Worm (Caenorhabditis elegans) whole organism, mixed stage, embryonic: ENCODE results near the gene T22D1.3.

Experiments
- M03D4.4 ChIP-seq: sonication (generic microtip); optimal IDR thresholded peaks from 2 replicates; lab custom pipeline; 2017; ENCODE audit warnings: mild to moderate bottlenecking, missing genetic modification characterization, missing compliant biosample characterization
- ceh-39 ChIP-seq: fragments of 150-350 bp; optimal IDR thresholded peaks from 2 replicates; lab custom pipeline; 2014; ENCODE audit warnings: missing biosample characterization, missing genetic modification characterization
- ceh-43 ChIP-seq: fragments of 200-800 bp; sonication (Bioruptor generic); optimal IDR thresholded peaks from 2 replicates; lab custom pipeline; 2018; ENCODE audit warnings: mild to moderate bottlenecking, missing genetic modification characterization, moderate library complexity, missing compliant biosample characterization
- ces-1 ChIP-seq: fragments of 150-350 bp; optimal IDR thresholded peaks from 2 replicates; lab custom pipeline; 2014; ENCODE audit warnings: missing biosample characterization, missing genetic modification reagents, missing genetic modification characterization
- cnd-1 ChIP-seq: fragments of 200-800 bp; sonication (Bioruptor generic); optimal IDR thresholded peaks from 2 replicates; lab custom pipeline; 2018; ENCODE audit warnings: mild to moderate bottlenecking, missing genetic modification characterization, missing compliant biosample characterization
- drap-1 ChIP-seq: fragments of 200-800 bp; sonication (Bioruptor generic); optimal IDR thresholded peaks from 3 replicates; lab custom pipeline; 2018; ENCODE audit warnings: mild to moderate bottlenecking, missing genetic modification characterization, missing compliant biosample characterization
- elt-1 ChIP-seq: sonication (generic microtip); optimal IDR thresholded peaks from 2 replicates; lab custom pipeline; 2017; ENCODE audit warnings: missing genetic modification characterization, mild to moderate bottlenecking, missing compliant biosample characterization, antibody characterized with exemption, moderate library complexity, borderline replicate concordance; ENCODE audit not compliant: insufficient read depth
- flh-1 ChIP-seq: fragments of 200-800 bp; sonication (Bioruptor generic); optimal IDR thresholded peaks from 2 replicates; lab custom pipeline; 2018; ENCODE audit warnings: mild to moderate bottlenecking, missing genetic modification characterization, moderate library complexity, missing compliant biosample characterization
- ham-2 ChIP-seq: fragments of 200-800 bp; sonication (Bioruptor generic); optimal IDR thresholded peaks from 2 replicates; lab custom pipeline; 2018; ENCODE audit warnings: mild to moderate bottlenecking, missing genetic modification characterization, missing compliant biosample characterization
- lin-32 ChIP-seq: fragments of 200-800 bp; sonication (Bioruptor generic); optimal IDR thresholded peaks from 2 replicates; lab custom pipeline; 2018; ENCODE audit warnings: mild to moderate bottlenecking, missing genetic modification characterization, missing compliant biosample characterization
- lsy-2 ChIP-seq: fragments of 150-350 bp; optimal IDR thresholded peaks from 2 replicates; lab custom pipeline; 2014; ENCODE audit warnings: missing biosample characterization, missing genetic modification characterization
- mab-5 ChIP-seq: fragments of 150-350 bp; optimal IDR thresholded peaks from 2 replicates; lab custom pipeline; 2014; ENCODE audit warnings: missing biosample characterization, missing genetic modification characterization
- mep-1 ChIP-seq: fragments of 150-350 bp; optimal IDR thresholded peaks from 2 replicates; lab custom pipeline; 2017; ENCODE audit warnings: missing biosample characterization, missing genetic modification reagents, missing genetic modification characterization, inconsistent platforms
- nhr-12 ChIP-seq: fragments of 150-350 bp; optimal IDR thresholded peaks from 2 replicates; lab custom pipeline; 2014; ENCODE audit warnings: missing biosample characterization, missing genetic modification characterization
- nhr-2 ChIP-seq: fragments of 150-350 bp; optimal IDR thresholded peaks from 2 replicates; lab custom pipeline; 2014; ENCODE audit warnings: missing biosample characterization, missing genetic modification characterization
- nhr-237 ChIP-seq: fragments of 150-350 bp; optimal IDR thresholded peaks from 2 replicates; lab custom pipeline; 2014; ENCODE audit warnings: missing biosample characterization, missing genetic modification characterization
- nhr-28 ChIP-seq: fragments of 150-350 bp; optimal IDR thresholded peaks from 2 replicates; lab custom pipeline; 2014; ENCODE audit warnings: missing biosample characterization, missing genetic modification characterization
- nhr-76 ChIP-seq: sonication (generic microtip); optimal IDR thresholded peaks from 2 replicates; lab custom pipeline; 2017; ENCODE audit warnings: missing biosample characterization, missing genetic modification characterization
- pha-4 ChIP-seq: fragments of 150-350 bp; optimal IDR thresholded peaks from 2 replicates; lab custom pipeline; 2018; ENCODE audit warnings: missing biosample characterization, missing genetic modification reagents, missing genetic modification characterization
- sem-2 ChIP-seq: fragments of 200-800 bp; sonication (Bioruptor generic); optimal IDR thresholded peaks from 2 replicates; lab custom pipeline; 2018; ENCODE audit warnings: mild to moderate bottlenecking, missing genetic modification characterization, missing compliant biosample characterization
- sptf-1 ChIP-seq: sonication (generic microtip); optimal IDR thresholded peaks from 2 replicates; lab custom pipeline; 2017; ENCODE audit warnings: mild to moderate bottlenecking, missing genetic modification characterization, moderate library complexity, missing compliant biosample characterization
- tbx-8 ChIP-seq: fragments of 200-800 bp; sonication (Bioruptor generic); optimal IDR thresholded peaks from 2 replicates; lab custom pipeline; 2018; ENCODE audit warnings: mild to moderate bottlenecking, missing genetic modification characterization, moderate library complexity, missing compliant biosample characterization
- unc-120 ChIP-seq: sonication (generic microtip); optimal IDR thresholded peaks from 2 replicates; lab custom pipeline; 2017; ENCODE audit warnings: missing genetic modification characterization, missing compliant biosample characterization; ENCODE audit not compliant: poor library complexity, severe bottlenecking
- unc-39 ChIP-seq: fragments of 150-350 bp; optimal IDR thresholded peaks from 2 replicates; lab custom pipeline; 2014; ENCODE audit warnings: missing biosample characterization, missing genetic modification characterization
- unc-62 ChIP-seq: fragments of 150-350 bp; optimal IDR thresholded peaks from 2 replicates; lab custom pipeline; 2014; ENCODE audit warnings: missing biosample characterization, missing genetic modification reagents, missing genetic modification characterization
- zip-8 ChIP-seq: fragments of 150-350 bp; optimal IDR thresholded peaks from 2 replicates; lab custom pipeline; 2014; ENCODE audit warnings: missing biosample characterization, missing genetic modification characterization
- ztf-11 ChIP-seq: fragments of 150-350 bp; optimal IDR thresholded peaks from 2 replicates; lab custom pipeline; 2014; ENCODE audit warnings: missing biosample characterization, missing genetic modification characterization

T22D1.3 gene

ce11 chrIV:6920063-6920462 is 6.7 kb downstream of the T22D1.3 start, which contains the start of gene T22D1.18:
T22D1.18 (minus strand) TSS chrIV:6920163.
- TF ChIP-seq pha-4 (tag; lab: Kevin White, UChicago) (no peak), sptf-1 (tag; lab: Kevin White, UChicago) (no peak)

- TF ChIP-seq M03D4.4 (no peak), tbx-8 (GFP tag; lab: Kevin White, UChicago) (no peak), unc-62 (GFP tag; lab: Kevin White, UChicago) (no peak), ham-2 (GFP tag; lab: Kevin White, UChicago) (no peak), nhr-76 (no peak), ztf-11 (tag; lab: Kevin White, UChicago) (no peak), drap-1 (GFP tag; lab: Kevin White, UChicago) (no peak), flh-1 (GFP tag; lab: Kevin White, UChicago) (no peak), ceh-39 (tag; lab: Kevin White, UChicago) (no peak), unc-120 (tag; lab: Kevin White, UChicago) (no peak), sptf-1 (tag; lab: Kevin White, UChicago) (no peak), elt-1 (tag; lab: Kevin White, UChicago) (no peak), unc-39 (tag; lab: Kevin White, UChicago) (no peak), nhr-237 (no peak), nhr-2 (tag; lab: Kevin White, UChicago) (no peak)
- TF ChIP-seq, all 35 proteins: peak for 0
Observed at ce11 chrIV:6923070-6923469, 9.7 kb downstream of the T22D1.3 start, which contains the start of gene T22D1.1. T22D1.1 (plus strand) TSS chrIV:6923370.

ce11 chrIV:6925520-6925919 is 12.2 kb downstream of the T22D1.3 start:
- TF ChIP-seq elt-1 (tag; lab: Kevin White, UChicago) (peak; percentile 54), ces-1 (GFP tag; lab: Kevin White, UChicago) (no peak)

ce11 chrIV:6928417-6928816 is 15.1 kb downstream of the T22D1.3 start, which contains the start of gene cest-6:
cest-6 (minus strand) TSS chrIV:6928517.
- no peak for TF ChIP-seq ceh-43 (GFP tag; lab: Kevin White, UChicago)
- no peak for TF ChIP-seq zip-8 (tag; lab: Kevin White, UChicago)
- no peak for TF ChIP-seq unc-62 (GFP tag; lab: Kevin White, UChicago)
- no peak for TF ChIP-seq lsy-2
- no peak for TF ChIP-seq pha-4 (tag; lab: Kevin White, UChicago)
- no peak for TF ChIP-seq sem-2 (GFP tag; lab: Kevin White, UChicago)
- no peak for TF ChIP-seq cnd-1 (tag; lab: Kevin White, UChicago)
- no peak for TF ChIP-seq unc-120 (tag; lab: Kevin White, UChicago)
- TF ChIP-seq mep-1 (tag; lab: Kevin White, UChicago): no peak
- TF ChIP-seq nhr-28: no peak
- TF ChIP-seq flh-1 (GFP tag; lab: Kevin White, UChicago): no peak

- no peak for TF ChIP-seq sem-2 (GFP tag; lab: Kevin White, UChicago)
Observed at ce11 chrIV:6937548-6937947, 24.2 kb downstream of the T22D1.3 start, which contains the start of gene npr-12. npr-12 (minus strand) TSS chrIV:6937648.

ce11 chrIV:6941101-6941500 is 27.8 kb downstream of the T22D1.3 start:
- TF ChIP-seq elt-1 (tag; lab: Kevin White, UChicago) (no peak), drap-1 (GFP tag; lab: Kevin White, UChicago) (no peak), mab-5 (tag; lab: Kevin White, UChicago) (no peak), mep-1 (tag; lab: Kevin White, UChicago) (no peak), ces-1 (GFP tag; lab: Kevin White, UChicago) (no peak), nhr-28 (no peak), ceh-43 (GFP tag; lab: Kevin White, UChicago) (no peak), M03D4.4 (no peak), nhr-12 (tag; lab: Kevin White, UChicago) (no peak), lin-32 (GFP tag; lab: Kevin White, UChicago) (no peak)
